Worm (Caenorhabditis elegans): ENCODE measurements around the gene ZK377.15.

ZK377.15 gene

DNA sequence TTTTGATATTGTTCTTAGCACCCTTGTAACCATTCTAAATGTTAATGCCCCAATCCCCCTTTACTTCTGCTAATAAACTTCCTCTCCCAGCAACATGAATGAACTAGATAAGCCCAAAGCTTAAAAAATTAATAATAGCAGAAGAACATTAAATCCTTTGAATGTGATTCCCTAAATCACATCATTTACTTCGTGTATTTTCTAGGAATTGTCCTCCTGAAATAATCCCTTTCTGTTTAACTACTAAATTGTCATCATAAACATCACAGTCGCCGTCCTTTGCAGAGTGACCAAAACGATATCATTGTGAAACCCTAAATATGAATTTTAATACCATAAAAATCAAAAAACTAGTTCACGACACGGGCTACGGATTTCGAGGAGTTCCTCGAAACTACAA, 49.6 kb downstream of the ZK377.15 start:
- TF ChIP-seq tbx-7 (tag; optimal IDR thresholded peaks at IDR 0.05) = no peak
- no peak for TF ChIP-seq hlh-13 (GFP tag; optimal IDR thresholded peaks at IDR 0.05)
- no peak for TF ChIP-seq ceh-24 (tag; optimal IDR thresholded peaks at IDR 0.05)
- no peak for TF ChIP-seq gmeb-2 (tag; optimal IDR thresholded peaks at IDR 0.05)
- no peak for TF ChIP-seq dmd-4 (tag; optimal IDR thresholded peaks at IDR 0.05; ENCODE audit: borderline replicate concordance)
- TF ChIP-seq ceh-48 (tag; optimal IDR thresholded peaks at IDR 0.05) = no peak
- TF ChIP-seq Y22D7AL.16 (tag; optimal IDR thresholded peaks at IDR 0.05) = no peak
- TF ChIP-seq hlh-6 (tag; optimal IDR thresholded peaks at IDR 0.05) = no peak
- no peak for TF ChIP-seq ceh-19 (GFP tag; optimal IDR thresholded peaks at IDR 0.05)
